Fruit fly (Drosophila melanogaster) whole organism, adult: Measurements from ENCODE around the gene otu.

Source experiments
- CG12768 ChIP-seq: fragments of 200-800 bp; sonication (Bioruptor generic); optimal IDR thresholded peaks from 2 replicates; lab custom pipeline; 2017; ENCODE audit warnings: missing biosample characterization, missing genetic modification characterization, mild to moderate bottlenecking, moderate library complexity, missing genetic modification reagents
- CG14711 ChIP-seq: fragments of 200-800 bp; sonication (Bioruptor generic); optimal IDR thresholded peaks from 2 replicates; lab custom pipeline; 2018; ENCODE audit warnings: missing biosample characterization, mild to moderate bottlenecking, missing genetic modification characterization, moderate library complexity
- Clk ChIP-seq: fragments of 200-800 bp; sonication (Bioruptor generic); optimal IDR thresholded peaks from 2 replicates; lab custom pipeline; 2017; ENCODE audit warnings: missing biosample characterization, missing genetic modification characterization
- Crg-1 ChIP-seq: fragments of 200-800 bp; sonication (Bioruptor generic); optimal IDR thresholded peaks from 2 replicates; lab custom pipeline; 2016; ENCODE audit warnings: missing biosample characterization, missing genetic modification characterization
- cnc ChIP-seq, 2 experiments: fragments of >200 bp; optimal IDR thresholded peaks; 2 replicates each; lab custom pipeline; 2017
- kay ChIP-seq: fragments of 200-800 bp; sonication (Bioruptor generic); peaks from one replicate; lab custom pipeline; 2016; ENCODE audit warnings: missing biosample characterization, missing genetic modification characterization, borderline replicate concordance
- pad ChIP-seq: fragments of 200-800 bp; sonication (Bioruptor generic); optimal IDR thresholded peaks from 3 replicates; lab custom pipeline; 2017; ENCODE audit warnings: missing biosample characterization, missing genetic modification characterization, mild to moderate bottlenecking, moderate library complexity, missing genetic modification reagents
- tj ChIP-seq: fragments of 200-800 bp; sonication (Bioruptor generic); optimal IDR thresholded peaks from 3 replicates; lab custom pipeline; 2017; ENCODE audit warnings: missing biosample characterization, mild to moderate bottlenecking, missing genetic modification characterization, moderate library complexity
- toe ChIP-seq: fragments of 200-800 bp; sonication (Bioruptor generic); optimal IDR thresholded peaks from 2 replicates; lab custom pipeline; 2016; ENCODE audit warnings: missing biosample characterization, missing genetic modification characterization

DNA sequence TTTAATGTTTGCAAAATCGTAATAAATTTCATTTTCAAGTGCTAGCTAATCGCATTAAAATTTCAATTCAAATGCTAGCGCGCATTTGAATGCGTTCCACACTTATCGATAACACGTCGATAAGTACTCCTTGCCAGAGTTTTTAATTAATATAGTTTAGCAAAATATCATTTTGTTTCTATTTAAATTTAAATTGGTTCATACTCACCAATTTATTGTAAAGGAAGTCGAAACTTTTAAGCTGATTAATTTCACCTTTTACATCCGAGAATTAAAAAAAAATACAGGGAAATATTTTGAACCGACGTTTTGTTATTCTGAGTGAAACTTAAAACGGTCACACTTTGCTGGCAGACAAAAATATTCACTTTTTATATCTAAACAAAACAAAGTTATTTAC, 28.2 kb downstream of the otu start, which contains the start of gene Es2:
- TF ChIP-seq tj (GFP tag; lab: Kevin White, UChicago) (no peak), CG14711 (tag; lab: Kevin White, UChicago) (no peak), Crg-1 (GFP tag; lab: Kevin White, UChicago) (no peak), CG12768 (no peak), Clk (GFP tag; lab: Kevin White, UChicago) (no peak), kay (no peak), toe (GFP tag; lab: Kevin White, UChicago) (no peak), cnc (optimal IDR thresholded peaks at IDR 0.05; lab: Kevin White, UChicago) (no peak), pad (no peak)
